Fruit fly (Drosophila melanogaster) whole organism, embryonic: ENCODE data around the gene GstD11.
A peak's percentile ranks its signal among the peaks of the same experiment; 100 is the strongest.

Experiments used
- Atf-2 ChIP-seq: fragments of 200-800 bp; sonication (Bioruptor generic); optimal IDR thresholded peaks from 2 replicates; lab custom pipeline; 2016; ENCODE audit warnings: missing biosample characterization, missing genetic modification characterization
- Bgb ChIP-seq: fragments of 200-800 bp; sonication (Bioruptor generic); IDR thresholded peaks from 2 replicates; pipeline ENCODE4 v1.3.6; 2022; ENCODE audit warnings: missing biosample characterization, missing genetic modification characterization; ENCODE audit not compliant: partially characterized antibody
- CG10209 ChIP-seq: fragments of 200-800 bp; sonication (Bioruptor generic); optimal IDR thresholded peaks from 3 replicates; lab custom pipeline; 2017; ENCODE audit warnings: missing biosample characterization, mild to moderate bottlenecking, missing genetic modification characterization, missing genetic modification reagents
- CG10565 ChIP-seq: fragments of 200-800 bp; sonication (Bioruptor generic); optimal IDR thresholded peaks from 3 replicates; lab custom pipeline; 2016; ENCODE audit warnings: missing biosample characterization, mild to moderate bottlenecking, missing genetic modification characterization
- CG12391 ChIP-seq: fragments of 200-800 bp; sonication (Bioruptor generic); optimal IDR thresholded peaks from 3 replicates; lab custom pipeline; 2018; ENCODE audit warnings: missing biosample characterization, mild to moderate bottlenecking, missing genetic modification characterization, moderate library complexity
- CG13775 ChIP-seq: fragments of 200-800 bp; sonication (Bioruptor generic); optimal IDR thresholded peaks from 3 replicates; lab custom pipeline; 2017; ENCODE audit warnings: missing biosample characterization, mild to moderate bottlenecking, missing genetic modification characterization
- CG16779 ChIP-seq: fragments of 200-800 bp; sonication (Bioruptor generic); IDR thresholded peaks from 2 replicates; pipeline ENCODE4 v1.3.6; 2022; ENCODE audit warnings: missing biosample characterization, missing genetic modification characterization
- CG17829 ChIP-seq: fragments of 200-800 bp; optimal IDR thresholded peaks from 2 replicates; lab custom pipeline; 2019; ENCODE audit warnings: missing biosample characterization, mild to moderate bottlenecking, missing genetic modification characterization, moderate library complexity
- CG18619 ChIP-seq: fragments of 200-800 bp; sonication (Bioruptor generic); optimal IDR thresholded peaks from 3 replicates; lab custom pipeline; 2017; ENCODE audit warnings: missing biosample characterization, mild to moderate bottlenecking, missing genetic modification characterization
- CG30403 ChIP-seq: fragments of 200-800 bp; sonication (Bioruptor generic); optimal IDR thresholded peaks from 3 replicates; lab custom pipeline; 2016; ENCODE audit warnings: missing biosample characterization, missing genetic modification characterization
- CG6791 ChIP-seq: fragments of 200-800 bp; sonication (Bioruptor generic); IDR thresholded peaks from 3 replicates; pipeline ENCODE4 v1.3.6; 2022; ENCODE audit warnings: missing biosample characterization, missing genetic modification characterization; ENCODE audit not compliant: partially characterized antibody
- CG7963 ChIP-seq: fragments of 200-800 bp; sonication (Bioruptor generic); IDR thresholded peaks from 3 replicates; pipeline ENCODE4 v1.3.6; 2022; ENCODE audit warnings: missing biosample characterization, missing genetic modification characterization; ENCODE audit not compliant: partially characterized antibody
- CG8478 ChIP-seq: fragments of >200 bp; optimal IDR thresholded peaks from 2 replicates; lab custom pipeline; 2018
- CG8944 ChIP-seq: fragments of 200-800 bp; sonication (Bioruptor generic); optimal IDR thresholded peaks from 3 replicates; lab custom pipeline; 2016; ENCODE audit warnings: missing biosample characterization, missing genetic modification characterization
- CoRest ChIP-seq: fragments of 200-800 bp; sonication (Bioruptor generic); optimal IDR thresholded peaks from 3 replicates; lab custom pipeline; 2018; ENCODE audit warnings: missing biosample characterization, mild to moderate bottlenecking, missing genetic modification characterization, moderate library complexity
- Dp ChIP-seq: fragments of 200-800 bp; sonication (Bioruptor generic); optimal IDR thresholded peaks from 2 replicates; lab custom pipeline; 2018; ENCODE audit warnings: missing biosample characterization, mild to moderate bottlenecking, missing genetic modification characterization, moderate library complexity
- Dref ChIP-seq: fragments of 200-800 bp; sonication (Bioruptor generic); IDR thresholded peaks from 2 replicates; pipeline ENCODE4 v1.3.6; 2022; ENCODE audit warnings: missing biosample characterization, missing genetic modification characterization
- Elba2 ChIP-seq: fragments of 200-800 bp; sonication (Bioruptor generic); optimal IDR thresholded peaks from 3 replicates; lab custom pipeline; 2016; ENCODE audit warnings: missing biosample characterization, missing genetic modification characterization
- Ets65A ChIP-seq: fragments of 200-800 bp; sonication (Bioruptor generic); peaks from one replicate; lab custom pipeline; 2016; ENCODE audit warnings: missing biosample characterization, missing genetic modification characterization
- H2.0 ChIP-seq: fragments of 200-800 bp; sonication (Bioruptor generic); IDR thresholded peaks from 2 replicates; pipeline ENCODE4 v1.3.6; 2022; ENCODE audit warnings: missing biosample characterization, missing genetic modification characterization
- HLHmδ ChIP-seq: fragments of 200-800 bp; sonication (Bioruptor generic); optimal IDR thresholded peaks from 2 replicates; lab custom pipeline; 2018; ENCODE audit warnings: missing biosample characterization, mild to moderate bottlenecking, missing genetic modification characterization, moderate library complexity
- HmgD ChIP-seq: fragments of 200-800 bp; sonication (Bioruptor generic); optimal IDR thresholded peaks from 3 replicates; lab custom pipeline; 2016; ENCODE audit warnings: missing biosample characterization, missing genetic modification characterization
- Hmx ChIP-seq: fragments of 200-800 bp; sonication (Bioruptor generic); optimal IDR thresholded peaks from 2 replicates; lab custom pipeline; 2016; ENCODE audit warnings: missing biosample characterization, missing genetic modification characterization
- Med ChIP-seq: fragments of 200-800 bp; sonication (Bioruptor generic); peaks from one replicate; lab custom pipeline; 2016; ENCODE audit warnings: missing biosample characterization, missing genetic modification characterization, mild to moderate bottlenecking, inconsistent platforms, moderate library complexity
- Myb ChIP-seq: fragments of 200-800 bp; sonication (Bioruptor generic); optimal IDR thresholded peaks from 2 replicates; lab custom pipeline; 2016; ENCODE audit warnings: missing biosample characterization, missing genetic modification characterization
- NC2α ChIP-seq: fragments of 200-800 bp; sonication (Bioruptor generic); optimal IDR thresholded peaks from 2 replicates; lab custom pipeline; 2016; ENCODE audit warnings: missing biosample characterization, missing genetic modification characterization
- NK7.1 ChIP-seq: fragments of 200-800 bp; sonication (Bioruptor generic); optimal IDR thresholded peaks from 3 replicates; lab custom pipeline; 2016; ENCODE audit warnings: missing biosample characterization, missing genetic modification characterization
- Nf-YA ChIP-seq: fragments of 200-800 bp; sonication (Bioruptor generic); IDR thresholded peaks from 2 replicates; pipeline ENCODE4 v1.3.6; 2022; ENCODE audit warnings: missing biosample characterization, missing genetic modification characterization
- Trl ChIP-seq, 3 experiments: fragments of >200 bp in 2 of 3; fragments of 200-800 bp in 1 of 3; sonication (Bioruptor generic) in 1 of 3; optimal IDR thresholded peaks; 2 replicates in 1 of 3; 3 replicates in 2 of 3; lab custom pipeline; 2016 to 2017; ENCODE audit warnings: missing biosample characterization in 1 of 3, missing genetic modification characterization in 1 of 3
- al ChIP-seq: fragments of 200-800 bp; sonication (Bioruptor generic); IDR thresholded peaks from 2 replicates; pipeline ENCODE4 v1.3.6; 2022; ENCODE audit warnings: missing biosample characterization, missing genetic modification characterization
- cg ChIP-seq: fragments of 200-800 bp; sonication (Bioruptor generic); optimal IDR thresholded peaks from 3 replicates; lab custom pipeline; 2019; ENCODE audit warnings: missing biosample characterization, mild to moderate bottlenecking, missing genetic modification characterization, moderate library complexity
- chn ChIP-seq: fragments of 200-800 bp; sonication (Bioruptor generic); optimal IDR thresholded peaks from 2 replicates; lab custom pipeline; 2016; ENCODE audit warnings: missing biosample characterization, missing genetic modification characterization
- crc ChIP-seq: fragments of 200-800 bp; sonication (Bioruptor generic); optimal IDR thresholded peaks from 2 replicates; lab custom pipeline; 2016; ENCODE audit warnings: missing biosample characterization, missing genetic modification characterization
- emc ChIP-seq: fragments of 200-800 bp; sonication (Bioruptor generic); optimal IDR thresholded peaks from 2 replicates; lab custom pipeline; 2016; ENCODE audit warnings: missing biosample characterization, missing genetic modification characterization
- fd3F ChIP-seq: fragments of 200-800 bp; sonication (Bioruptor generic); optimal IDR thresholded peaks from 2 replicates; lab custom pipeline; 2018; ENCODE audit warnings: missing biosample characterization, mild to moderate bottlenecking, missing genetic modification characterization, moderate library complexity
- fru ChIP-seq: fragments of >200 bp; optimal IDR thresholded peaks from 2 replicates; lab custom pipeline; 2017
- ham ChIP-seq: fragments of 200-800 bp; sonication (Bioruptor generic); IDR thresholded peaks from 2 replicates; pipeline ENCODE4 v1.3.6; 2022; ENCODE audit warnings: missing biosample characterization, missing genetic modification characterization
- hb ChIP-seq: fragments of 200-800 bp; sonication (Bioruptor generic); IDR thresholded peaks from 3 replicates; pipeline ENCODE4 v1.3.6; 2022; ENCODE audit warnings: missing biosample characterization, missing genetic modification characterization; ENCODE audit not compliant: partially characterized antibody
- insv ChIP-seq, 2 experiments: fragments of 200-800 bp; sonication (Bioruptor generic); optimal IDR thresholded peaks; 3 replicates each; lab custom pipeline; 2016 to 2018; ENCODE audit warnings: missing biosample characterization in 2 of 2, missing genetic modification characterization in 2 of 2
- klu ChIP-seq: fragments of 200-800 bp; sonication (Bioruptor generic); IDR thresholded peaks from 2 replicates; pipeline ENCODE4 v1.3.6; 2022; ENCODE audit warnings: missing biosample characterization, missing genetic modification characterization
- lmd ChIP-seq: fragments of 200-800 bp; sonication (Bioruptor generic); IDR thresholded peaks from 2 replicates; pipeline ENCODE4 v1.3.6; 2022; ENCODE audit warnings: missing biosample characterization, missing genetic modification characterization
- nerfin-2 ChIP-seq: fragments of 200-800 bp; sonication (Bioruptor generic); IDR thresholded peaks from 2 replicates; pipeline ENCODE4 v1.3.6; 2022; ENCODE audit warnings: missing biosample characterization, missing genetic modification characterization; ENCODE audit not compliant: partially characterized antibody
- rib ChIP-seq: fragments of 200-800 bp; sonication (Bioruptor generic); IDR thresholded peaks from 2 replicates; pipeline ENCODE4 v1.3.6; 2022; ENCODE audit warnings: missing biosample characterization, missing genetic modification characterization
- row ChIP-seq: fragments of 200-800 bp; sonication (Bioruptor generic); IDR thresholded peaks from 3 replicates; pipeline ENCODE4 v1.3.6; 2022; ENCODE audit warnings: missing biosample characterization, missing genetic modification characterization
- shn ChIP-seq: fragments of 200-800 bp; sonication (Bioruptor generic); optimal IDR thresholded peaks from 3 replicates; lab custom pipeline; 2016; ENCODE audit warnings: missing biosample characterization, missing genetic modification characterization
- slou ChIP-seq: fragments of 200-800 bp; sonication (Bioruptor generic); optimal IDR thresholded peaks from 3 replicates; lab custom pipeline; 2016; ENCODE audit warnings: missing biosample characterization, missing genetic modification characterization
- sr ChIP-seq: fragments of 200-800 bp; sonication (Bioruptor generic); IDR thresholded peaks from 3 replicates; pipeline ENCODE4 v1.3.6; 2022; ENCODE audit warnings: missing biosample characterization, missing genetic modification characterization
- zen ChIP-seq: fragments of 200-800 bp; sonication (Bioruptor generic); optimal IDR thresholded peaks from 3 replicates; lab custom pipeline; 2018; ENCODE audit warnings: missing biosample characterization, mild to moderate bottlenecking, missing genetic modification characterization, moderate library complexity
- zf30C ChIP-seq: fragments of 200-800 bp; sonication (Bioruptor generic); optimal IDR thresholded peaks from 3 replicates; lab custom pipeline; 2018; ENCODE audit warnings: missing biosample characterization, mild to moderate bottlenecking, missing genetic modification characterization

Gene GstD11

DNA sequence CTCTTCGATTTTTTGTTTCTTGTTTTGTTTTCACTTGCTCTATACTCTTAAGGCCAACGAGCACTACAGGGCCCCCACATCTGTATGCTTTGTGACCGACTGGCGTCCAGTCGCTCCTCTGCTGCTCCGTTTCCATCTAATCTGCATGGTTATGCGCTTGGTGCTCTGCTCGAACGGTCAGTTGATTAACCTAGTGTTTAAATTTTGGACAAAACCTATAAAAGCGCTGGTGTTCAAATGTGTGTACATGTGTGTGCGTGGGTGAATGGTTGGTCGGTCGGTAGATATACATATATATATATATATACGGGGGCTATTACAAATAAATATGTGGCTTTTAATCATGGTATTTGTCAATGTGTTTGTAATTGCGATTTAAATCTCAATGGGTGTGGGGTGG is 40.9 kb downstream of the GstD11 start:
- TF ChIP-seq Med (peak; percentile 30), Atf-2 (no peak), slou (GFP tag; lab: Kevin White, UChicago) (no peak), CG7963 (GFP tag; lab: Robert Waterston, UW) (no peak), CG6791 (0 out of 3 replicates have a peak, but pooled peaks have one; percentile 34), Nf-YA (GFP tag; lab: Robert Waterston, UW) (no peak), fru (lab: Kevin White, UChicago) (no peak), CoRest (no peak), sr (peak; percentile 8; the same call in 1 of the 3 replicates), NC2α (no peak), al (GFP tag; lab: Robert Waterston, UW) (no peak), Ets65A (peak; percentile 44), fd3F (GFP tag; lab: Kevin White, UChicago) (no peak), NK7.1 (GFP tag; lab: Kevin White, UChicago) (no peak)

DNA sequence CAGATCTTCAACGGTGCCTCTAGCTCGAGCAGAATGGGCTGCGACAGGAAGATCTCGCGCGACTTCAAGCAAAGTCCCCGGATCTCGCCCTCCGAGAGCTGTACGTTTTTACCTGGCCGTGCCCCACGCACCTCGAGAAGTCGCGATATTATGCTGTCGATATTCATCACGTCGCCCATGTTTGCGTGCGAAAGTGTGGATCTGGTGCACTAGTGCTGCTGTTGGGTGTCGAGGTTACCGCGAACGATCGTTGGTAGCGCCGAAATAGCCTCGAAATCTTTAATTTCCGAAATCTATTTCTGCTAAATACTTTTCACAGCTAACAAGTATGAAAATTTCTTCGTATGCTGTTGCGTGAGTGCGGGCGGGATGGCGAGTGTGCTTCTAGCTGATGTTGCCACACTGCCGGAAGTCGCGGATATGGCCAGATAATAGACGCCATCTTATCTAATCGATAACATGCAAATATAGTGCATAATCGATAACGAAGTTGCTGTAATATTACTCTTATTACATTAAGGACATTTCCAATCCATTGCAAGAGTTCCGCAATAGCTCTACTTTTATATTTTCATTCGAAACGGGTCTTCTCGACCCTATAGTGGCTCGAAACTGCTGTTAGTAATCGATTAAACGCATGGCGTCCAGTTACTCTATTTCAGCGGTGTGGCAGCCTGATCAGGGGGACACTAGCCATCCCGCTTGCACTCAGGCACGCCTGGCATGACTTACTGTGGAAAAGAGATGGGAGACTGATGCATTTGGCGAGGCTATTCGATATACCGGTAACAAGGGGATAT is 42.6 kb downstream of the GstD11 start, which contains the start of gene Pp1-87B:
Gene Pp1-87B (minus strand): TSS at position 408 of the 800 bp plus-strand sequence.
- TF ChIP-seq CG30403 (GFP tag; lab: Kevin White, UChicago) (peak; percentile 39), shn (GFP tag; lab: Kevin White, UChicago) (peak; percentile 26), Hmx (GFP tag; lab: Kevin White, UChicago) (no peak), row (0 out of 3 replicates have a peak, but pooled peaks have one; percentile 10), Bgb (GFP tag; lab: Robert Waterston, UW) (no peak), CG16779 (GFP tag; lab: Robert Waterston, UW) (no peak), rib (GFP tag; lab: Robert Waterston, UW) (no peak), CG12391 (tag; lab: Kevin White, UChicago) (peak; percentile 20), sr (no peak), HLHmδ (GFP tag; lab: Kevin White, UChicago) (peak; percentile 61), zen (tag; lab: Kevin White, UChicago) (peak; percentile 38), CG18619 (peak; percentile 37), CG10565 (GFP tag; lab: Kevin White, UChicago) (no peak), chn (GFP tag; lab: Kevin White, UChicago) (no peak), lmd (no peak), zf30C (GFP tag; lab: Kevin White, UChicago) (no peak), crc (no peak), CG17829 (no peak), CG10209 (GFP tag; lab: Kevin White, UChicago) (peak; percentile 18), HmgD (GFP tag; lab: Kevin White, UChicago) (peak; percentile 40), nerfin-2 (GFP tag; lab: Robert Waterston, UW) (no peak), Nf-YA (GFP tag; lab: Robert Waterston, UW) (no peak), hb (no peak), CG8944 (GFP tag; lab: Kevin White, UChicago) (no peak), cg (GFP tag; lab: Kevin White, UChicago) (no peak), Trl (optimal IDR thresholded peaks at IDR 0.05; lab: Kevin White, UChicago) (no peak), Trl (GFP tag; optimal IDR thresholded peaks at IDR 0.05; lab: Kevin White, UChicago) (peak; percentile 7), insv (GFP tag; optimal IDR thresholded peaks at IDR 0.05; lab: Kevin White, UChicago) (peak; percentile 88 to 99), Myb (GFP tag; lab: Kevin White, UChicago) (peak; percentile 74), Elba2 (GFP tag; lab: Kevin White, UChicago) (peak; percentile 98), emc (GFP tag; lab: Kevin White, UChicago) (no peak), Dref (GFP tag; lab: Robert Waterston, UW) (peak; percentile 66), CG13775 (peak; percentile 34), H2.0 (GFP tag; lab: Robert Waterston, UW) (no peak), CG8478 (lab: Kevin White, UChicago) (peak; percentile 97), ham (GFP tag; lab: Robert Waterston, UW) (no peak), Dp (peak; percentile 60), klu (GFP tag; lab: Robert Waterston, UW) (no peak)
